Worm (Caenorhabditis elegans): Measurements from ENCODE around the gene slc-36.2.

The slc-36.2 gene

DNA sequence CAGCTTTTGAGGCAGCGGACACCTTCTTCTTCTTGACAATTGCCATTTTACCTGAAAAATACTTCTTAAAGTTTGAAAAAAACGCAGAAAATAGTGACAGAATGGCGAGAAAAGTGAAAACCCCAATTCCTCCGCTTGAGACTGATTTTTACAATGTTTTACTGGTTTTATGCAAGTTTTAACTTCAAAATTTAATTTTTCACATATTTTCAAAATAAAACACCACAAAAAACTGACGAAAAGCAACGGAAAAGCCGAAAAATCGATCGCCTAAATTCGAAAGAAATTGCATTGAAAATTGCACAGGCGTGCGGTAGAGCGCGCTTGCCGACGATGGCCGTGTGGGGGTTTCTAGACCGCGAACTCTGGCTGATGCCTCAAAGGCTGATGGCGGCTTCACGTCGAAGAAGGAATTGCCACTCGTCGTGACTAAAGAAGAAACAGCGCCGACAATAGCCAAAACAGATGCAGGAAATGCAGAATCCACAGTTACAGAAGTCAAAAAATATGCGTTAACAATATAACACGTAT lies 46.4 kb upstream of the slc-36.2 start, which contains the start of gene nsun-1 (continued):
- TF ChIP-seq ceh-9 (tag; optimal IDR thresholded peaks at IDR 0.05) (no peak), unc-39 (tag; optimal IDR thresholded peaks at IDR 0.05) (no peak), tbx-2 (tag; optimal IDR thresholded peaks at IDR 0.05) (no peak), nhr-77 (tag; optimal IDR thresholded peaks at IDR 0.05) (no peak), snpc-4 (tag; optimal IDR thresholded peaks at IDR 0.05) (no peak), nhr-237 (tag; optimal IDR thresholded peaks at IDR 0.05) (no peak), ztf-11 (tag; optimal IDR thresholded peaks at IDR 0.05) (no peak), fkh-2 (tag; optimal IDR thresholded peaks at IDR 0.05) (no peak), egl-27 (tag; optimal IDR thresholded peaks at IDR 0.05) (no peak), pqm-1 (tag; optimal IDR thresholded peaks at IDR 0.05) (no peak)

DNA sequence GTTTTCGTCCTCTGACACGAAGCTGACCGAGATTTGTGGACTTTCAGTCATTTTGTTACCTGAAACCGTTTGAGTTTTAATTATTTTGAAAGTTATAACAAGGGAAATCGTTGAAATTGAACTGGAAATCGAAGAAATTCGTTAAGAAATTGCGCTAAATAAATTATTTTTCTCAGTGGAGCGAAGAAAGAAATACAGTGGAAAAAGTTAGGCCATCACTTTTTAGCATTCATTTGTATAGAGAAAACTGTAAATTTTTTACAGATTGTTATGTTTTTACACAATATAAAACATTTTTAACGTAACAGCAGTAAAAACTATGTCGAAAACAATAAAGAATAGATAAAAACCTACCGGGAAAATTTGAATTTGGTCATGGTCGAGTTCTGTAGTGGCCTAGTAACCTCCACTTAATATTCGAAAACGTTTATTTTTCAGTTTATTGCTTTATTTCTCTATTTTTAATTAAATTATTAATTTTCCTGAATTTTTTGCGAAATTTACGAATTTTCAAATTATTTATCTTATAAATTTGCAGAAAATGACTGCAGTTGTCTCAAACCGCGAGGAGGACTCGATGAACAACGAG lies 38.0 kb upstream of the slc-36.2 start, which contains the start of the genes gldi-1 and prp-21:
Gene gldi-1, minus strand, starts transcription at position 51 of the 589 bp plus-strand sequence.
Gene prp-21, plus strand, starts transcription at position 539 of the 589 bp plus-strand sequence.
- no peak for TF ChIP-seq nhr-76 (tag; optimal IDR thresholded peaks at IDR 0.05)
- no peak for TF ChIP-seq jun-1 (tag; optimal IDR thresholded peaks at IDR 0.05)
- TF ChIP-seq snpc-4 (tag; optimal IDR thresholded peaks at IDR 0.05), result peak; percentile 13
- TF ChIP-seq lin-15B (tag; optimal IDR thresholded peaks at IDR 0.05), result peak; percentile 80
- TF ChIP-seq pha-4 (tag; optimal IDR thresholded peaks at IDR 0.05), result peak; percentile 56

DNA sequence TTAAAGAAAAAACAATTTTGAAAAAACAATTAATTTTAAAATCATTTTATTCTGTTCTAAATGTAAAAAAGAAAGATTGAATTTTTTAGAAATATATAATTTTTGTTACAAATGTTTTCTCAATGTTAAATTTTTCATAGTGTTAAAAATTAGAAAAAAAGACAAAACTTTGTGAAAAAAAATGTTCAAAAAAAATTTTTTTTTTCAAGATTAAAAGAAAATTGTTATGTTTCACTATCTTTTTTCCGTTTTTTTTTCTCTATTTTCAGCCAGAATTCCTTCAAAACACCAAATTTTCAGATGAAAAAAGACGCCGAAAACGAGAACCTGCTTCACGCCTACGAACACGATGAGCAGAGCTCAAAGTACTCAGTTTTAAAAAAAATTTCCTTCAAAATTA lies 27.3 kb upstream of the slc-36.2 start, which contains the start of gene sms-5:
Gene sms-5, plus strand, starts transcription at position 301 of the 400 bp plus-strand sequence.
- TF ChIP-seq skn-1 (tag; optimal IDR thresholded peaks at IDR 0.05) (no peak), nhr-23 (tag; optimal IDR thresholded peaks at IDR 0.05) (no peak), nhr-43 (tag; optimal IDR thresholded peaks at IDR 0.05; ENCODE audit: poor library complexity, severe bottlenecking) (no peak), snpc-4 (tag; optimal IDR thresholded peaks at IDR 0.05) (no peak), fkh-10 (GFP tag; optimal IDR thresholded peaks at IDR 0.05) (no peak), aly-2 (tag; optimal IDR thresholded peaks at IDR 0.05) (no peak), nhr-237 (tag; optimal IDR thresholded peaks at IDR 0.05) (no peak), daf-12 (tag; optimal IDR thresholded peaks at IDR 0.05) (no peak), tbx-2 (tag; optimal IDR thresholded peaks at IDR 0.05) (no peak), eor-1 (tag; optimal IDR thresholded peaks at IDR 0.05) (no peak), lin-15B (tag; optimal IDR thresholded peaks at IDR 0.05) (no peak), ceh-16 (tag; optimal IDR thresholded peaks at IDR 0.05) (no peak), egl-27 (tag; optimal IDR thresholded peaks at IDR 0.05) (no peak)

DNA sequence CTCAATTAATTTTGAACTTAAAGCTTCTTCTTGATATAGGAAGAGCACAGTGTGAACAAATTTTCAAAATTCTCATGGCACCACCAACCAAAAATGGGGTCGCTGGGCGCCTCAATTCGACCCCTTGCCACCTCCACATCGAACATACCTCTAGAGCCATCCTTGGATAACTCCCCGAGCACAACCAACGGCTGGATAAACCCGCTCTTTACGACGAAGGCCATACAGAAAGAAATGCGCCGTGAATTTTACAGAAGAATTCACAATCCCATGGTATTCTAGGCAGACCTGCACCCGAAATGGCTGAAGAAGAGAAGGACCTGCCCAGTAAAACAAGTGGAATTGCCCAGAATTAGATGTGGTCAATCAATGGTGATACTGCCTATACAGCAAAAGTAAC lies 19.8 kb upstream of the slc-36.2 start:
- TF ChIP-seq jun-1 (tag; optimal IDR thresholded peaks at IDR 0.05) (no peak), aly-2 (tag; optimal IDR thresholded peaks at IDR 0.05) (no peak)

DNA sequence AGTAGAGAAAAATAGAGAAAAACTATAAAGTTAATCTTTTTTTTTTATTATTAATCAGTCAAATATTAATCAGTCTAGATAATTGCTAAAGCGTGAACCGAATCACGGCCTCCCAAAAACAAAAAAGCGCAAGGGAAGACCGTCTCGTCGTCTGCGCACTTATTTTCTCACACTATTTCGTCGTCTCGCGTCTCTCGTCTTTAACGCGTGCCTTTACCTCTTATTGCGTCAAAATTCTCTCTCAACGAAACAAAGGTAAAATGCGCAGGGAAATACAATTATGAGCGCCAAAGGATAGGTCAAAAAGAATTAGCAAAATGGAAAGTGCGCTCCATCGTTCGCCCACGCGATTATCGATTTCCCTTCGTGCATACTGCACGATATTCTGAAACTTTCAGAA lies 16.3 kb upstream of the slc-36.2 start:
- no peak for TF ChIP-seq nhr-28 (tag; optimal IDR thresholded peaks at IDR 0.05)
- TF ChIP-seq R02D3.7 (tag; optimal IDR thresholded peaks at IDR 0.05), result no peak
- no peak for TF ChIP-seq ztf-11 (tag; optimal IDR thresholded peaks at IDR 0.05)
- no peak for TF ChIP-seq egl-27 (tag; optimal IDR thresholded peaks at IDR 0.05)
- TF ChIP-seq hmg-11 (tag; optimal IDR thresholded peaks at IDR 0.05), result peak; percentile 9
- TF ChIP-seq nhr-77 (tag; optimal IDR thresholded peaks at IDR 0.05), result no peak
- TF ChIP-seq nhr-23 (tag; optimal IDR thresholded peaks at IDR 0.05), result peak; percentile 48
- peak; percentile 68 for TF ChIP-seq lsy-12 (tag; optimal IDR thresholded peaks at IDR 0.05)
- TF ChIP-seq ceh-28 (tag; optimal IDR thresholded peaks at IDR 0.05), result peak; percentile 36
- peak; percentile 19 for TF ChIP-seq ceh-82 (tag; optimal IDR thresholded peaks at IDR 0.05)
- no peak for TF ChIP-seq snpc-4 (tag; optimal IDR thresholded peaks at IDR 0.05)
- TF ChIP-seq lin-15B (tag; optimal IDR thresholded peaks at IDR 0.05), result peak; percentile 53
- TF ChIP-seq nfya-1 (tag; optimal IDR thresholded peaks at IDR 0.05; ENCODE audit: insufficient read depth), result peak; percentile 25
- TF ChIP-seq fkh-10 (GFP tag; optimal IDR thresholded peaks at IDR 0.05), result no peak

DNA sequence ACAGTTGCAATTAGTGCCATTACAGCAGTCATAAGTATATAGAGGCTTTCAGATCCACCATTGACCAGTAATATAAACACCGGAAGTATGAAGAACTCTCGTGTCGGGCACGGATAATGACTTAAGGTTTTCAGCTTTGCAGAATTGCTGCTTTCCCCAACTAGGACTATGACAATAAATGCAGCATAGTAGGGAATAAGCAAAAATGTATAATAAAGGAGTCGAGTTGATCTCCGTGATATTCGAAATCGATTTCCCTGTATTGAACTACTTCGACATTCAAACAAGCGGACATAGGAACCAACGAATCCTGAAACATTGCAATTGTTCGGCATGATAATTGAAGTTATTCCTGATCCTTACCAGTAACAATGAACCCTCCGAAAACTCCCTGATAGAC lies 13.8 kb upstream of the slc-36.2 start:
- TF ChIP-seq lsy-12 (tag; optimal IDR thresholded peaks at IDR 0.05) (no peak), nhr-25 (tag; optimal IDR thresholded peaks at IDR 0.05) (no peak), pha-4 (tag; optimal IDR thresholded peaks at IDR 0.05) (no peak), lin-15B (tag; optimal IDR thresholded peaks at IDR 0.05) (no peak), aly-2 (tag; optimal IDR thresholded peaks at IDR 0.05) (no peak), skn-1 (tag; optimal IDR thresholded peaks at IDR 0.05) (no peak), nhr-43 (tag; optimal IDR thresholded peaks at IDR 0.05; ENCODE audit: poor library complexity, severe bottlenecking) (no peak), nhr-76 (tag; optimal IDR thresholded peaks at IDR 0.05) (no peak), sea-2 (GFP tag; optimal IDR thresholded peaks at IDR 0.05) (no peak)
